Worm (Caenorhabditis elegans) whole organism, late embryonic: Measurements from ENCODE around the gene C01G10.5.

ENCODE experiments used
- C08G9.2 ChIP-seq: sonication (generic microtip); optimal IDR thresholded peaks from 2 replicates; lab custom pipeline; 2016; ENCODE audit warnings: mild to moderate bottlenecking, missing genetic modification characterization, moderate library complexity, missing compliant biosample characterization
- C38D4.7 ChIP-seq: fragments of 200-800 bp; sonication (Bioruptor generic); optimal IDR thresholded peaks from 2 replicates; lab custom pipeline; 2018; ENCODE audit warnings: mild to moderate bottlenecking, missing genetic modification characterization, moderate library complexity, missing compliant biosample characterization
- F13H6.1 ChIP-seq: sonication (generic microtip); optimal IDR thresholded peaks from 2 replicates; lab custom pipeline; 2016; ENCODE audit warnings: missing genetic modification characterization, missing compliant biosample characterization
- K02D7.2 ChIP-seq: sonication (generic microtip); optimal IDR thresholded peaks from 2 replicates; lab custom pipeline; 2017; ENCODE audit warnings: mild to moderate bottlenecking, missing genetic modification characterization, missing compliant biosample characterization
- K09A11.1 ChIP-seq: sonication (generic microtip); optimal IDR thresholded peaks from 2 replicates; lab custom pipeline; 2017; ENCODE audit warnings: antibody characterized with exemption, mild to moderate bottlenecking, missing genetic modification characterization, missing compliant biosample characterization; ENCODE audit not compliant: insufficient read depth
- T23F11.4 ChIP-seq: fragments of 200-800 bp; sonication (Bioruptor generic); optimal IDR thresholded peaks from 2 replicates; lab custom pipeline; 2018; ENCODE audit warnings: mild to moderate bottlenecking, missing genetic modification characterization, missing compliant biosample characterization
- Y22D7AL.16 ChIP-seq: sonication (generic microtip); optimal IDR thresholded peaks from 2 replicates; lab custom pipeline; 2016; ENCODE audit warnings: missing genetic modification characterization, missing compliant biosample characterization
- ahr-1 ChIP-seq: sonication (generic microtip); optimal IDR thresholded peaks from 2 replicates; lab custom pipeline; 2016; ENCODE audit warnings: missing genetic modification characterization, missing compliant biosample characterization
- ama-1 ChIP-seq: fragments of 150-350 bp; optimal IDR thresholded peaks from 2 replicates; lab custom pipeline; 2014
- ceh-14 ChIP-seq: sonication (generic microtip); optimal IDR thresholded peaks from 2 replicates; lab custom pipeline; 2016; ENCODE audit warnings: missing genotype, missing genetic modification characterization, missing compliant biosample characterization
- ceh-19 ChIP-seq: fragments of 200-800 bp; sonication (Bioruptor generic); optimal IDR thresholded peaks from 2 replicates; lab custom pipeline; 2018; ENCODE audit warnings: mild to moderate bottlenecking, missing genetic modification characterization, missing compliant biosample characterization
- ceh-2 ChIP-seq: sonication (generic microtip); optimal IDR thresholded peaks from 2 replicates; lab custom pipeline; 2016; ENCODE audit warnings: missing genotype, missing genetic modification characterization, missing compliant biosample characterization
- ceh-22 ChIP-seq: sonication (generic microtip); optimal IDR thresholded peaks from 2 replicates; lab custom pipeline; 2017; ENCODE audit warnings: missing biosample characterization, missing genetic modification characterization
- ceh-24 ChIP-seq: sonication (generic microtip); optimal IDR thresholded peaks from 2 replicates; lab custom pipeline; 2016; ENCODE audit warnings: mild to moderate bottlenecking, missing genetic modification characterization, missing compliant biosample characterization
- ceh-30 ChIP-seq: fragments of 150-350 bp; optimal IDR thresholded peaks from 2 replicates; lab custom pipeline; 2014; ENCODE audit warnings: missing biosample characterization, missing genetic modification characterization
- ceh-31 ChIP-seq: sonication (generic microtip); optimal IDR thresholded peaks from 2 replicates; lab custom pipeline; 2016; ENCODE audit warnings: missing genetic modification characterization, missing compliant biosample characterization
- ceh-34 ChIP-seq: sonication (generic microtip); optimal IDR thresholded peaks from 2 replicates; lab custom pipeline; 2016; ENCODE audit warnings: mild to moderate bottlenecking, missing genetic modification characterization, missing compliant biosample characterization
- ceh-45 ChIP-seq: fragments of 200-800 bp; sonication (Bioruptor generic); IDR thresholded peaks from 2 replicates; pipeline ENCODE4 v1.3.6; 2022; ENCODE audit warnings: missing genetic modification reagents, missing genetic modification characterization, missing compliant biosample characterization
- ceh-48 ChIP-seq: sonication (generic microtip); optimal IDR thresholded peaks from 2 replicates; lab custom pipeline; 2016; ENCODE audit warnings: missing genetic modification characterization, inconsistent platforms, missing compliant biosample characterization
- ceh-6 ChIP-seq: fragments of 200-800 bp; sonication (Bioruptor generic); optimal IDR thresholded peaks from 2 replicates; lab custom pipeline; 2018; ENCODE audit warnings: mild to moderate bottlenecking, missing genetic modification characterization, missing compliant biosample characterization
- ceh-9 ChIP-seq: sonication (generic microtip); optimal IDR thresholded peaks from 2 replicates; lab custom pipeline; 2016; ENCODE audit warnings: mild to moderate bottlenecking, missing genetic modification characterization, inconsistent platforms, missing compliant biosample characterization
- elt-2 ChIP-seq: sonication (generic microtip); optimal IDR thresholded peaks from 2 replicates; lab custom pipeline; 2016; ENCODE audit warnings: missing genetic modification reagents, missing genetic modification characterization, missing compliant biosample characterization
- elt-4 ChIP-seq: sonication (generic microtip); optimal IDR thresholded peaks from 2 replicates; lab custom pipeline; 2016; ENCODE audit warnings: missing genetic modification characterization, missing compliant biosample characterization
- ets-4 ChIP-seq: sonication (generic microtip); optimal IDR thresholded peaks from 2 replicates; lab custom pipeline; 2016; ENCODE audit warnings: missing genetic modification characterization, missing compliant biosample characterization
- eyg-1 ChIP-seq: sonication (generic microtip); optimal IDR thresholded peaks from 2 replicates; lab custom pipeline; 2016; ENCODE audit warnings: missing genotype, missing genetic modification characterization, missing compliant biosample characterization
- fax-1 ChIP-seq: sonication (generic microtip); optimal IDR thresholded peaks from 2 replicates; lab custom pipeline; 2016; ENCODE audit warnings: missing genotype, missing genetic modification characterization, missing compliant biosample characterization
- fkh-10 ChIP-seq: fragments of 150-350 bp; optimal IDR thresholded peaks from 2 replicates; lab custom pipeline; 2014; ENCODE audit warnings: missing biosample characterization, missing genetic modification reagents, missing genetic modification characterization
- gmeb-2 ChIP-seq: sonication (generic microtip); optimal IDR thresholded peaks from 2 replicates; lab custom pipeline; 2016; ENCODE audit warnings: missing genetic modification characterization, inconsistent platforms, missing compliant biosample characterization
- hlh-15 ChIP-seq: sonication (generic microtip); optimal IDR thresholded peaks from 2 replicates; lab custom pipeline; 2016; ENCODE audit warnings: missing genetic modification characterization, missing compliant biosample characterization
- hlh-30 ChIP-seq: sonication (generic microtip); optimal IDR thresholded peaks from 2 replicates; lab custom pipeline; 2017; ENCODE audit warnings: antibody characterized with exemption, missing genetic modification characterization, missing compliant biosample characterization; ENCODE audit not compliant: insufficient read depth
- hlh-8 ChIP-seq: sonication (generic microtip); optimal IDR thresholded peaks from 2 replicates; lab custom pipeline; 2016; ENCODE audit warnings: missing genotype, missing genetic modification characterization, missing compliant biosample characterization
- lin-11 ChIP-seq: fragments of 200-800 bp; sonication (Bioruptor generic); optimal IDR thresholded peaks from 2 replicates; lab custom pipeline; 2018; ENCODE audit warnings: mild to moderate bottlenecking, missing genetic modification characterization, missing compliant biosample characterization
- mec-3 ChIP-seq: sonication (generic microtip); optimal IDR thresholded peaks from 2 replicates; lab custom pipeline; 2016; ENCODE audit warnings: borderline replicate concordance, missing genetic modification characterization, missing compliant biosample characterization
- nhr-232 ChIP-seq: sonication (generic microtip); optimal IDR thresholded peaks from 2 replicates; lab custom pipeline; 2016; ENCODE audit warnings: missing genetic modification characterization, missing compliant biosample characterization
- npax-4 ChIP-seq: sonication (generic microtip); optimal IDR thresholded peaks from 2 replicates; lab custom pipeline; 2016; ENCODE audit warnings: missing genetic modification characterization, missing compliant biosample characterization
- odd-2 ChIP-seq: sonication (generic microtip); optimal IDR thresholded peaks from 2 replicates; lab custom pipeline; 2017; ENCODE audit warnings: antibody characterized with exemption, mild to moderate bottlenecking, missing genetic modification characterization, missing compliant biosample characterization
- pag-3 ChIP-seq: sonication (generic microtip); optimal IDR thresholded peaks from 2 replicates; lab custom pipeline; 2016; ENCODE audit warnings: missing compliant biosample characterization, missing genetic modification characterization, borderline replicate concordance
- pat-9 ChIP-seq: fragments of 200-800 bp; sonication (Bioruptor generic); optimal IDR thresholded peaks from 2 replicates; lab custom pipeline; 2018; ENCODE audit warnings: mild to moderate bottlenecking, missing genetic modification characterization, moderate library complexity, missing compliant biosample characterization
- pax-1 ChIP-seq: fragments of 150-350 bp; optimal IDR thresholded peaks from 2 replicates; lab custom pipeline; 2014; ENCODE audit warnings: missing biosample characterization, missing genetic modification characterization
- pha-4 ChIP-seq: fragments of 150-350 bp; optimal IDR thresholded peaks from 2 replicates; lab custom pipeline; 2018; ENCODE audit warnings: missing biosample characterization, missing genetic modification reagents, missing genetic modification characterization
- ref-2 ChIP-seq: sonication (generic microtip); optimal IDR thresholded peaks from 2 replicates; lab custom pipeline; 2016; ENCODE audit warnings: missing genetic modification characterization, missing compliant biosample characterization
- sdc-2 ChIP-seq: sonication (generic microtip); optimal IDR thresholded peaks from 2 replicates; lab custom pipeline; 2016; ENCODE audit warnings: missing genotype, missing genetic modification characterization, missing compliant biosample characterization
- sox-2 ChIP-seq: fragments of 200-800 bp; sonication (Bioruptor generic); IDR thresholded peaks from 2 replicates; pipeline ENCODE4 v1.3.6; 2022; ENCODE audit warnings: missing genetic modification reagents, missing genetic modification characterization, missing compliant biosample characterization
- sox-4 ChIP-seq: sonication (generic microtip); optimal IDR thresholded peaks from 2 replicates; lab custom pipeline; 2017; ENCODE audit warnings: mild to moderate bottlenecking, missing genetic modification characterization, inconsistent platforms, missing compliant biosample characterization
- tbx-2 ChIP-seq: sonication (generic microtip); optimal IDR thresholded peaks from 2 replicates; lab custom pipeline; 2016; ENCODE audit warnings: missing genetic modification characterization, missing compliant biosample characterization
- tbx-7 ChIP-seq: sonication (generic microtip); optimal IDR thresholded peaks from 2 replicates; lab custom pipeline; 2016; ENCODE audit warnings: missing genotype, missing genetic modification characterization, missing compliant biosample characterization
- ttx-3 ChIP-seq: sonication (generic microtip); optimal IDR thresholded peaks from 2 replicates; lab custom pipeline; 2016; ENCODE audit warnings: missing genetic modification reagents, missing genetic modification characterization, missing compliant biosample characterization
- unc-3 ChIP-seq, 2 experiments: fragments of 200-800 bp in 1 of 2; sonication (Bioruptor generic) in 1 of 2; sonication (generic microtip) in 1 of 2; conservative IDR thresholded peaks in 1 of 2; optimal IDR thresholded peaks in 1 of 2; 2 replicates each; pipeline versions ENCODE4 v1.3.6 to Lab custom; 2016 to 2022; ENCODE audit warnings: missing compliant biosample characterization in 2 of 2, missing genetic modification characterization in 2 of 2, missing genetic modification reagents in 1 of 2
- unc-42 ChIP-seq: sonication (generic microtip); optimal IDR thresholded peaks from 2 replicates; lab custom pipeline; 2016; ENCODE audit warnings: missing genotype, missing genetic modification characterization, missing compliant biosample characterization
- unc-55 ChIP-seq: sonication (generic microtip); optimal IDR thresholded peaks from 2 replicates; lab custom pipeline; 2017; ENCODE audit warnings: missing biosample characterization, missing genetic modification reagents, missing genetic modification characterization
- unc-86 ChIP-seq: sonication (generic microtip); optimal IDR thresholded peaks from 2 replicates; lab custom pipeline; 2016; ENCODE audit warnings: missing genetic modification characterization, missing compliant biosample characterization
- zip-5 ChIP-seq: sonication (generic microtip); optimal IDR thresholded peaks from 2 replicates; lab custom pipeline; 2016; ENCODE audit warnings: missing genetic modification characterization, missing compliant biosample characterization
- ztf-16 ChIP-seq: sonication (generic microtip); optimal IDR thresholded peaks from 2 replicates; lab custom pipeline; 2017; ENCODE audit warnings: missing genetic modification characterization, missing compliant biosample characterization

C01G10.5 gene

DNA sequence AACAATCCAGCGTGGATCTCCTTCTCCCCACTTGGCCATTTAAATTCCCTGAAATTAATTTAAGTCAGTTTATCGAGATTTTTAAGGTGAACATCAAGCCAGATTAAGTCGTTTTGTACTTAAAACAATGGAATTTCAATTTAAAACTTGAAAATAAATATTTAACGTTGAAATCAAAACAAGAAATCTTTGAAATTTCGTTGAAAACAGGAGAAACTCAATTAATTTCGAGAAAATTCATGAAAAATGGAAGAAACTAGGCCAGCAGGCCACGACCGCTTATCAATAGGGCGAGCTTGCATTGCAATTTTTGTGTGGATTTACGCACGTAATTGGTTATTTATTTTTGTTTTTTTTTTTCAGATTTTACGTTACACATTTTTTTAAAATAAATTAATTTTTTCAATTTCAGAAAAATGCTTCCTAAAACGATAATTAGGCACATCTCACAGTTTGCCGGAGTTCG lies 4.0 kb downstream of the C01G10.5 start, which contains the start of the genes ahsa-1 and C01G10.7:
Gene ahsa-1 (minus strand): TSS at position 51 of the 466 bp plus-strand sequence.
Gene C01G10.7 (plus strand): TSS at position 413 of the 466 bp plus-strand sequence.
- TF ChIP-seq Y22D7AL.16 = no peak
- no peak for TF ChIP-seq hlh-30 (tag; lab: Kevin White, UChicago)
- peak; percentile 76 for TF ChIP-seq zip-5
- no peak for TF ChIP-seq hlh-15
- TF ChIP-seq ceh-19 (GFP tag; lab: Kevin White, UChicago) = peak; percentile 21
- TF ChIP-seq K02D7.2 (tag; lab: Kevin White, UChicago) = no peak
- TF ChIP-seq ceh-34 (tag; lab: Kevin White, UChicago) = peak; percentile 68
- peak; percentile 85 for TF ChIP-seq mec-3 (tag; lab: Kevin White, UChicago)
- TF ChIP-seq T23F11.4 (GFP tag; lab: Kevin White, UChicago) = no peak
- TF ChIP-seq tbx-7 (tag; lab: Kevin White, UChicago) = peak; percentile 92
- TF ChIP-seq ceh-24 (tag; lab: Kevin White, UChicago) = no peak
- peak; percentile 15 for TF ChIP-seq gmeb-2 (tag; lab: Kevin White, UChicago)
- no peak for TF ChIP-seq ama-1
- peak; percentile 86 for TF ChIP-seq hlh-8 (tag; lab: Kevin White, UChicago)
- peak; percentile 97 for TF ChIP-seq ceh-2 (tag; lab: Kevin White, UChicago)
- TF ChIP-seq ztf-16 (tag; lab: Kevin White, UChicago) = peak; percentile 70
- TF ChIP-seq npax-4 (tag; lab: Kevin White, UChicago) = no peak
- no peak for TF ChIP-seq elt-4 (tag; lab: Kevin White, UChicago)
- peak; percentile 63 for TF ChIP-seq ttx-3 (tag; lab: Kevin White, UChicago)
- TF ChIP-seq sdc-2 (tag; lab: Kevin White, UChicago) = peak; percentile 51
- TF ChIP-seq unc-3 (GFP tag; conservative IDR thresholded peaks at IDR 0.05; lab: Robert Waterston, UW) = peak; percentile 40; the same call in 1 of the 2 replicates
- peak; percentile 0 for TF ChIP-seq unc-3 (tag; optimal IDR thresholded peaks at IDR 0.05; lab: Kevin White, UChicago)
- TF ChIP-seq eyg-1 (tag; lab: Kevin White, UChicago) = peak; percentile 66
- peak; percentile 84 for TF ChIP-seq ref-2
- TF ChIP-seq ceh-31 (tag; lab: Kevin White, UChicago) = peak; percentile 98
- TF ChIP-seq fkh-10 (GFP tag; lab: Kevin White, UChicago) = no peak
- TF ChIP-seq lin-11 = no peak
- no peak for TF ChIP-seq odd-2 (tag; lab: Kevin White, UChicago)
- peak; percentile 94 for TF ChIP-seq ceh-14
- peak; percentile 72 for TF ChIP-seq unc-86
- no peak for TF ChIP-seq ceh-22 (tag; lab: Kevin White, UChicago)
- no peak for TF ChIP-seq ceh-9 (tag; lab: Kevin White, UChicago)
- peak; percentile 77 for TF ChIP-seq F13H6.1 (tag; lab: Kevin White, UChicago)
- peak; percentile 96 for TF ChIP-seq tbx-2 (tag; lab: Kevin White, UChicago)
- TF ChIP-seq pax-1 (tag; lab: Kevin White, UChicago) = peak; percentile 40
- no peak for TF ChIP-seq nhr-232 (tag; lab: Kevin White, UChicago)
- no peak for TF ChIP-seq pha-4 (tag; lab: Kevin White, UChicago)
- no peak for TF ChIP-seq sox-4 (tag; lab: Kevin White, UChicago)
- peak; percentile 67 for TF ChIP-seq ceh-30
- no peak for TF ChIP-seq ceh-6 (GFP tag; lab: Kevin White, UChicago)
- no peak for TF ChIP-seq ceh-45 (GFP tag; lab: Robert Waterston, UW)
- TF ChIP-seq pat-9 (tag; lab: Kevin White, UChicago) = no peak
- peak; percentile 48 for TF ChIP-seq ahr-1 (tag; lab: Kevin White, UChicago)
- TF ChIP-seq ceh-48 (tag; lab: Kevin White, UChicago) = peak; percentile 29
- no peak for TF ChIP-seq K09A11.1 (tag; lab: Kevin White, UChicago)
- TF ChIP-seq pag-3 (tag; lab: Kevin White, UChicago) = no peak
- TF ChIP-seq unc-42 = peak; percentile 98
- TF ChIP-seq sox-2 (GFP tag; lab: Robert Waterston, UW) = no peak
- TF ChIP-seq fax-1 = peak; percentile 67
- peak; percentile 97 for TF ChIP-seq ets-4 (tag; lab: Kevin White, UChicago)
- peak; percentile 94 for TF ChIP-seq C08G9.2 (tag; lab: Kevin White, UChicago)
- TF ChIP-seq C38D4.7 = no peak
- TF ChIP-seq elt-2 (tag; lab: Kevin White, UChicago) = peak; percentile 76
- TF ChIP-seq unc-55 = no peak
